Fruit fly (Drosophila melanogaster): ENCODE measurements around the gene CG17028.
A peak's percentile ranks its signal among the peaks of the same experiment; 100 is the strongest.

The CG17028 gene

dm6 chr3L:15978224-15978623 is at the start of gene CG17028:
TSS of gene CG17028 (plus strand) at chr3L:15978524.
- TF ChIP-seq vri (GFP tag; optimal IDR thresholded peaks at IDR 0.05) (no peak), cyc (GFP tag; optimal IDR thresholded peaks at IDR 0.05) (no peak), CG9139 (GFP tag; optimal IDR thresholded peaks at IDR 0.05) (no peak)

dm6 chr3L:15940823-15941222 is 37.5 kb upstream of the CG17028 start:
- TF ChIP-seq Hr39 (GFP tag; optimal IDR thresholded peaks at IDR 0.05): peak; percentile 91
- peak; percentile 98 for TF ChIP-seq Eip78C (GFP tag)
- TF ChIP-seq lz (GFP tag; optimal IDR thresholded peaks at IDR 0.05): peak; percentile 87
- TF ChIP-seq Hr38 (GFP tag; optimal IDR thresholded peaks at IDR 0.05): peak; percentile 31
- TF ChIP-seq CG8119 (GFP tag; IDR thresholded peaks at IDR 0.05): peak; percentile 96
- peak; percentile 88 for TF ChIP-seq CG11294 (GFP tag; IDR thresholded peaks at IDR 0.05)
- TF ChIP-seq CG6854 (GFP tag; optimal IDR thresholded peaks at IDR 0.05): no peak
- no peak for TF ChIP-seq fkh (GFP tag; optimal IDR thresholded peaks at IDR 0.05)
- TF ChIP-seq ss (GFP tag; optimal IDR thresholded peaks at IDR 0.05): peak in 1 of 2 experiments; percentile 82
- peak; percentile 88 for TF ChIP-seq Sox15 (GFP tag; optimal IDR thresholded peaks at IDR 0.05)
- TF ChIP-seq Gug (GFP tag; IDR thresholded peaks at IDR 0.05): peak; percentile 93
- peak; percentile 98 for TF ChIP-seq CG15336 (GFP tag; IDR thresholded peaks at IDR 0.05)
- TF ChIP-seq svp (GFP tag): peak; percentile 97
- TF ChIP-seq CG4318 (GFP tag; optimal IDR thresholded peaks at IDR 0.05): peak; percentile 94
- TF ChIP-seq CG3919 (GFP tag; optimal IDR thresholded peaks at IDR 0.05): peak; percentile 96
- TF ChIP-seq CG1621 (tag; optimal IDR thresholded peaks at IDR 0.05): peak; percentile 74
- peak; percentile 93 for TF ChIP-seq Sox14 (GFP tag; optimal IDR thresholded peaks at IDR 0.05)
- peak; percentile 92 for TF ChIP-seq CG6792 (GFP tag; optimal IDR thresholded peaks at IDR 0.05)
- TF ChIP-seq fd85E (GFP tag; optimal IDR thresholded peaks at IDR 0.05): peak; percentile 68
- TF ChIP-seq CG11762 (GFP tag; optimal IDR thresholded peaks at IDR 0.05; ENCODE audit: insufficient read depth): peak; percentile 86
- peak; percentile 90 for TF ChIP-seq Smox (GFP tag; optimal IDR thresholded peaks at IDR 0.05)
- peak; percentile 75 for TF ChIP-seq vri (GFP tag; optimal IDR thresholded peaks at IDR 0.05)
- TF ChIP-seq pdm3 (GFP tag; optimal IDR thresholded peaks at IDR 0.05): peak; percentile 94
- peak; percentile 92 for TF ChIP-seq cyc (GFP tag; optimal IDR thresholded peaks at IDR 0.05)
- peak; percentile 87 for TF ChIP-seq dac (GFP tag; optimal IDR thresholded peaks at IDR 0.05)
- TF ChIP-seq Sox102F (GFP tag; optimal IDR thresholded peaks at IDR 0.05): peak; percentile 91
- TF ChIP-seq Lpt (GFP tag; optimal IDR thresholded peaks at IDR 0.05): peak; percentile 95
- TF ChIP-seq Blimp-1 (GFP tag; optimal IDR thresholded peaks at IDR 0.05): peak; percentile 83
- TF ChIP-seq CG16779 (tag; optimal IDR thresholded peaks at IDR 0.05): peak; percentile 71
- TF ChIP-seq Hr4 (GFP tag; optimal IDR thresholded peaks at IDR 0.05): peak; percentile 98
- peak; percentile 79 for TF ChIP-seq CG9139 (GFP tag; optimal IDR thresholded peaks at IDR 0.05)
- peak; percentile 94 for TF ChIP-seq CG34406 (GFP tag; optimal IDR thresholded peaks at IDR 0.05)
- TF ChIP-seq CG8319 (GFP tag; optimal IDR thresholded peaks at IDR 0.05): peak; percentile 76
- peak; percentile 85 for TF ChIP-seq CG7368 (GFP tag; optimal IDR thresholded peaks at IDR 0.05)
- peak; percentile 69 for TF ChIP-seq CG6808 (GFP tag; optimal IDR thresholded peaks at IDR 0.05)
- peak; percentile 97 for TF ChIP-seq CG32006 (GFP tag; optimal IDR thresholded peaks at IDR 0.05)
- peak; percentile 94 for TF ChIP-seq net (GFP tag; optimal IDR thresholded peaks at IDR 0.05)
- peak; percentile 95 for TF ChIP-seq achi (GFP tag; optimal IDR thresholded peaks at IDR 0.05)
- peak; percentile 85 for TF ChIP-seq CG10669 (GFP tag; optimal IDR thresholded peaks at IDR 0.05)
- TF ChIP-seq Eip75B (GFP tag; optimal IDR thresholded peaks at IDR 0.05): peak; percentile 85
- TF ChIP-seq topi (GFP tag; optimal IDR thresholded peaks at IDR 0.05): peak; percentile 92
- TF ChIP-seq fd59A (GFP tag; optimal IDR thresholded peaks at IDR 0.05): peak; percentile 82
- peak; percentile 97 for TF ChIP-seq eg (GFP tag; IDR thresholded peaks at IDR 0.05)
- peak; percentile 57 for TF ChIP-seq Eip93F (GFP tag; optimal IDR thresholded peaks at IDR 0.05)
- peak; percentile 90 for TF ChIP-seq CG8632 (GFP tag; optimal IDR thresholded peaks at IDR 0.05)
- TF ChIP-seq Ets21C (GFP tag; optimal IDR thresholded peaks at IDR 0.05): peak; percentile 77
- TF ChIP-seq CG10631 (GFP tag; optimal IDR thresholded peaks at IDR 0.05): peak; percentile 88
- peak; percentile 81 for TF ChIP-seq dsx (GFP tag; optimal IDR thresholded peaks at IDR 0.05; ENCODE audit: poor library complexity, severe bottlenecking)
- TF ChIP-seq CG3032 (tag; optimal IDR thresholded peaks at IDR 0.05): peak; percentile 87
